Fruit fly (Drosophila melanogaster): Measurements from ENCODE around the gene cic.

DNA sequence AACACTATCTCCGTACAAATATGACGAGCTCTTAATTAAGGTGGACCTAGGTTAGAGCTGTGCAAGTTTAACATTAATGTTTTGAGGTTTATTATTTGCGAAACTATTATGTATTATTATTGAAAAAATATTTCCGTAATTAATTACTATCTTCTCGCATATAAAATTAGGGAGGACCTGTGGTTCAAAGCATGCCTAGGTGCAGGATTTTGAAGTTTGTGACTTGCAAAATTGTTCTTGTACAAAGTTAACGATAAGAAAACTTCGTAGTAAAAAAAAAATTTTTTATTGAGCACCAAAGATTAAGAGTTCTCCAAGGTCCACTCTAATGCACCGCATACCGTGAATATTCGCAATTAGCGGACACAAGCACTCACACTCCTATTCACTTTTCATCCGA, 60.3 kb downstream of the cic start:
- TF ChIP-seq Pif1B (GFP tag; optimal IDR thresholded peaks at IDR 0.05) (peak; percentile 78), CG32121 (GFP tag; IDR thresholded peaks at IDR 0.05) (peak; percentile 92), D1 (tag; optimal IDR thresholded peaks at IDR 0.05) (no peak), EcR (GFP tag; optimal IDR thresholded peaks at IDR 0.05) (no peak)
